Worm (Caenorhabditis elegans) whole organism, L3 larva: ENCODE results near the gene ZK105.3.

ENCODE experiments used
- aly-2 ChIP-seq: fragments of 150-350 bp; optimal IDR thresholded peaks from 2 replicates; lab custom pipeline; 2014; ENCODE audit warnings: missing biosample characterization, missing genetic modification characterization
- daf-12 ChIP-seq: fragments of 150-350 bp; optimal IDR thresholded peaks from 2 replicates; lab custom pipeline; 2014; ENCODE audit warnings: missing biosample characterization, missing genetic modification reagents, missing genetic modification characterization
- fkh-10 ChIP-seq: sonication (generic microtip); optimal IDR thresholded peaks from 2 replicates; lab custom pipeline; 2017; ENCODE audit warnings: missing biosample characterization, missing genetic modification reagents, missing genetic modification characterization
- skn-1 ChIP-seq: fragments of 150-350 bp; optimal IDR thresholded peaks from 2 replicates; lab custom pipeline; 2014; ENCODE audit warnings: missing biosample characterization, missing genetic modification characterization
- zag-1 ChIP-seq: fragments of 150-350 bp; optimal IDR thresholded peaks from 2 replicates; lab custom pipeline; 2014; ENCODE audit warnings: missing biosample characterization, missing genetic modification characterization
- ztf-11 ChIP-seq: fragments of 150-350 bp; optimal IDR thresholded peaks from 2 replicates; lab custom pipeline; 2014; ENCODE audit warnings: missing biosample characterization, missing genetic modification characterization

DNA sequence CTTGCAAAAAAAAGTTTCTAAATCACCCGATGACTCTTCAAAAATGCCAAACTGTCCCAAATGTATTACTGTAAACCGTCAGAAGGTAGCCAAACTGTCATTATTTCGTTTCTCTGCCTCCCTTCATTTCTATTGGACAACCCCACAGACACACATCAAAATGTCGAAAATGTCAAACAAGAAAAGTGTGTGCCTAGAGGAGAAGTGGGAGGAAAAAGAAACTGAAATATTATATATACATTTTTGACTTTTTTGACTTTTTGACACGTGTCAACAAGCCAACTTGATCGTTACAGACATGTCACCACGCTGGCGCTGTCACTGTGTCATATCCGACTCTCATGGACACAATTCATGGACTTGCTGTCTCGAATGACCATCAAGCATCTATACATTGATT, 52.8 kb downstream of the ZK105.3 start:
- TF ChIP-seq zag-1 (no peak), daf-12 (tag; lab: Kevin White, UChicago) (no peak), aly-2 (no peak), fkh-10 (GFP tag; lab: Kevin White, UChicago) (no peak), skn-1 (tag; lab: Kevin White, UChicago) (no peak), ztf-11 (tag; lab: Kevin White, UChicago) (no peak)
